Fruit fly (Drosophila melanogaster) whole organism, embryonic: ENCODE results near the gene CG33111.

Experiments
- Atf-2 ChIP-seq: fragments of 200-800 bp; sonication (Bioruptor generic); optimal IDR thresholded peaks from 2 replicates; lab custom pipeline; 2016; ENCODE audit warnings: missing biosample characterization, missing genetic modification characterization
- Bdp1 ChIP-seq: fragments of 200-800 bp; sonication (Bioruptor generic); optimal IDR thresholded peaks from 3 replicates; lab custom pipeline; 2016; ENCODE audit warnings: missing biosample characterization, missing genetic modification characterization
- CG10462 ChIP-seq: fragments of 200-800 bp; sonication (Bioruptor generic); optimal IDR thresholded peaks from 2 replicates; lab custom pipeline; 2016; ENCODE audit warnings: missing biosample characterization, missing genetic modification characterization
- CG11456 ChIP-seq: fragments of 200-800 bp; sonication (Bioruptor generic); IDR thresholded peaks from 3 replicates; pipeline ENCODE4 v1.3.6; 2022; ENCODE audit warnings: missing biosample characterization, missing genetic modification characterization
- CG11560 ChIP-seq: fragments of 200-800 bp; sonication (Bioruptor generic); IDR thresholded peaks from 3 replicates; pipeline ENCODE4 v1.3.6; 2022; ENCODE audit warnings: missing biosample characterization, missing genetic modification characterization
- CG12155 ChIP-seq: fragments of 200-800 bp; sonication (Bioruptor generic); optimal IDR thresholded peaks from 3 replicates; lab custom pipeline; 2016; ENCODE audit warnings: missing biosample characterization, missing genetic modification characterization
- CG12236 ChIP-seq: fragments of 200-800 bp; sonication (Bioruptor generic); optimal IDR thresholded peaks from 2 replicates; lab custom pipeline; 2016; ENCODE audit warnings: missing biosample characterization, missing genetic modification characterization
- CG12391 ChIP-seq: fragments of 200-800 bp; sonication (Bioruptor generic); optimal IDR thresholded peaks from 3 replicates; lab custom pipeline; 2018; ENCODE audit warnings: missing biosample characterization, mild to moderate bottlenecking, missing genetic modification characterization, moderate library complexity
- CG13775 ChIP-seq: fragments of 200-800 bp; sonication (Bioruptor generic); optimal IDR thresholded peaks from 3 replicates; lab custom pipeline; 2017; ENCODE audit warnings: missing biosample characterization, mild to moderate bottlenecking, missing genetic modification characterization
- CG14441 ChIP-seq: fragments of 200-800 bp; sonication (Bioruptor generic); IDR thresholded peaks from 2 replicates; pipeline ENCODE4 v1.3.6; 2022; ENCODE audit warnings: missing biosample characterization, missing genetic modification characterization
- CG16813 ChIP-seq: fragments of 200-800 bp; sonication (Bioruptor generic); IDR thresholded peaks from 3 replicates; pipeline ENCODE4 v1.3.6; 2022; ENCODE audit warnings: missing biosample characterization, missing genetic modification characterization; ENCODE audit not compliant: partially characterized antibody
- CG17612 ChIP-seq: fragments of 200-800 bp; sonication (Bioruptor generic); IDR thresholded peaks from 2 replicates; pipeline ENCODE4 v1.3.6; 2022; ENCODE audit warnings: missing biosample characterization, missing genetic modification characterization
- CG17829 ChIP-seq: fragments of 200-800 bp; optimal IDR thresholded peaks from 2 replicates; lab custom pipeline; 2019; ENCODE audit warnings: missing biosample characterization, mild to moderate bottlenecking, missing genetic modification characterization, moderate library complexity
- CG18262 ChIP-seq: fragments of 200-800 bp; optimal IDR thresholded peaks from 3 replicates; lab custom pipeline; 2019; ENCODE audit warnings: missing biosample characterization, mild to moderate bottlenecking, missing genetic modification characterization, moderate library complexity
- CG1832 ChIP-seq: fragments of 200-800 bp; sonication (Bioruptor generic); optimal IDR thresholded peaks from 2 replicates; lab custom pipeline; 2017; ENCODE audit warnings: missing biosample characterization, mild to moderate bottlenecking, missing genetic modification characterization, inconsistent platforms
- CG34422 ChIP-seq: fragments of 200-800 bp; sonication (Bioruptor generic); IDR thresholded peaks from 3 replicates; pipeline ENCODE4 v1.3.6; 2022; ENCODE audit warnings: missing biosample characterization, missing genetic modification characterization
- CG4282 ChIP-seq: fragments of 200-800 bp; sonication (Bioruptor generic); optimal IDR thresholded peaks from 2 replicates; lab custom pipeline; 2016; ENCODE audit warnings: missing biosample characterization, missing genetic modification characterization
- CG4360 ChIP-seq: fragments of 200-800 bp; sonication (Bioruptor generic); IDR thresholded peaks from 2 replicates; pipeline ENCODE4 v1.3.6; 2022; ENCODE audit warnings: missing biosample characterization, missing genetic modification characterization
- CG7963 ChIP-seq: fragments of 200-800 bp; sonication (Bioruptor generic); IDR thresholded peaks from 3 replicates; pipeline ENCODE4 v1.3.6; 2022; ENCODE audit warnings: missing biosample characterization, missing genetic modification characterization; ENCODE audit not compliant: partially characterized antibody
- CG8359 ChIP-seq: fragments of 200-800 bp; sonication (Bioruptor generic); optimal IDR thresholded peaks from 2 replicates; lab custom pipeline; 2017; ENCODE audit warnings: missing biosample characterization, mild to moderate bottlenecking, missing genetic modification characterization, borderline replicate concordance
- CG8478 ChIP-seq: fragments of >200 bp; optimal IDR thresholded peaks from 2 replicates; lab custom pipeline; 2018
- CG9437 ChIP-seq: fragments of 200-800 bp; sonication (Bioruptor generic); optimal IDR thresholded peaks from 2 replicates; lab custom pipeline; 2018; ENCODE audit warnings: missing biosample characterization, mild to moderate bottlenecking, missing genetic modification characterization
- CG9797 ChIP-seq: fragments of 200-800 bp; sonication (Bioruptor generic); optimal IDR thresholded peaks from 3 replicates; lab custom pipeline; 2018; ENCODE audit warnings: missing biosample characterization, mild to moderate bottlenecking, missing genetic modification characterization
- CG9876 ChIP-seq: fragments of 200-800 bp; sonication (Bioruptor generic); optimal IDR thresholded peaks from 2 replicates; lab custom pipeline; 2016; ENCODE audit warnings: missing biosample characterization, missing genetic modification characterization
- Camta ChIP-seq: fragments of 200-800 bp; sonication (Bioruptor generic); optimal IDR thresholded peaks from 2 replicates; lab custom pipeline; 2016; ENCODE audit warnings: missing biosample characterization, missing genetic modification characterization
- Dp ChIP-seq: fragments of 200-800 bp; sonication (Bioruptor generic); optimal IDR thresholded peaks from 2 replicates; lab custom pipeline; 2018; ENCODE audit warnings: missing biosample characterization, mild to moderate bottlenecking, missing genetic modification characterization, moderate library complexity
- Hmx ChIP-seq: fragments of 200-800 bp; sonication (Bioruptor generic); optimal IDR thresholded peaks from 2 replicates; lab custom pipeline; 2016; ENCODE audit warnings: missing biosample characterization, missing genetic modification characterization
- MTF-1 ChIP-seq: fragments of 200-800 bp; sonication (Bioruptor generic); optimal IDR thresholded peaks from 2 replicates; lab custom pipeline; 2018; ENCODE audit warnings: missing biosample characterization, mild to moderate bottlenecking, missing genetic modification characterization, borderline replicate concordance
- Nf-YC ChIP-seq: fragments of 200-800 bp; optimal IDR thresholded peaks from 3 replicates; lab custom pipeline; 2019; ENCODE audit warnings: missing biosample characterization, mild to moderate bottlenecking, missing genetic modification characterization, moderate library complexity
- Pdp1 ChIP-seq, 2 experiments: fragments of 200-800 bp; sonication (Bioruptor generic); optimal IDR thresholded peaks; 3 replicates each; lab custom pipeline; 2016; ENCODE audit warnings: missing biosample characterization in 2 of 2, missing genetic modification characterization in 2 of 2, mild to moderate bottlenecking in 1 of 2, moderate library complexity in 1 of 2
- amos ChIP-seq: fragments of 200-800 bp; sonication (Bioruptor generic); IDR thresholded peaks from 2 replicates; pipeline ENCODE4 v1.3.6; 2022; ENCODE audit warnings: missing biosample characterization, missing genetic modification characterization; ENCODE audit not compliant: partially characterized antibody
- bsh ChIP-seq, 2 experiments: fragments of 200-800 bp; sonication (Bioruptor generic); optimal IDR thresholded peaks; 2 replicates each; lab custom pipeline; 2017 to 2018; ENCODE audit warnings: mild to moderate bottlenecking in 2 of 2, missing biosample characterization in 2 of 2, missing genetic modification characterization in 2 of 2, moderate library complexity in 1 of 2
- btn ChIP-seq: fragments of 200-800 bp; sonication (Bioruptor generic); optimal IDR thresholded peaks from 2 replicates; lab custom pipeline; 2016; ENCODE audit warnings: missing biosample characterization, missing genetic modification characterization
- chm ChIP-seq: fragments of 200-800 bp; sonication (Bioruptor generic); IDR thresholded peaks from 2 replicates; pipeline ENCODE4 v1.3.6; 2022; ENCODE audit warnings: missing biosample characterization, missing genetic modification characterization
- danr ChIP-seq: fragments of 200-800 bp; sonication (Bioruptor generic); IDR thresholded peaks from 2 replicates; pipeline ENCODE4 v1.3.6; 2022; ENCODE audit warnings: missing biosample characterization, missing genetic modification characterization
- exex ChIP-seq: fragments of 200-800 bp; sonication (Bioruptor generic); optimal IDR thresholded peaks from 4 replicates; lab custom pipeline; 2018; ENCODE audit warnings: missing biosample characterization, mild to moderate bottlenecking, missing genetic modification characterization, moderate library complexity
- gt ChIP-seq: fragments of 200-800 bp; sonication (Bioruptor generic); IDR thresholded peaks from 2 replicates; pipeline ENCODE4 v1.3.6; 2022; ENCODE audit warnings: missing biosample characterization, missing genetic modification characterization
- nerfin-1 ChIP-seq: fragments of 200-800 bp; sonication (Bioruptor generic); optimal IDR thresholded peaks from 3 replicates; lab custom pipeline; 2019; ENCODE audit warnings: missing biosample characterization, mild to moderate bottlenecking, missing genetic modification characterization, moderate library complexity
- nmo ChIP-seq: fragments of 200-800 bp; sonication (Bioruptor generic); optimal IDR thresholded peaks from 2 replicates; lab custom pipeline; 2018; ENCODE audit warnings: missing biosample characterization, mild to moderate bottlenecking, missing genetic modification characterization, moderate library complexity
- nom ChIP-seq: fragments of 200-800 bp; sonication (Bioruptor generic); optimal IDR thresholded peaks from 2 replicates; lab custom pipeline; 2017; ENCODE audit warnings: missing biosample characterization, missing genetic modification characterization, mild to moderate bottlenecking, moderate library complexity, missing genetic modification reagents
- oc ChIP-seq: fragments of 200-800 bp; sonication (Bioruptor generic); optimal IDR thresholded peaks from 2 replicates; lab custom pipeline; 2018; ENCODE audit warnings: missing biosample characterization, mild to moderate bottlenecking, missing genetic modification characterization, moderate library complexity
- pum ChIP-seq: fragments of 200-800 bp; sonication (Bioruptor generic); optimal IDR thresholded peaks from 2 replicates; lab custom pipeline; 2016; ENCODE audit warnings: missing biosample characterization, missing genetic modification characterization
- sd ChIP-seq: fragments of 200-800 bp; sonication (Bioruptor generic); optimal IDR thresholded peaks from 3 replicates; lab custom pipeline; 2018; ENCODE audit warnings: missing biosample characterization, mild to moderate bottlenecking, missing genetic modification characterization, moderate library complexity
- sima ChIP-seq: fragments of 200-800 bp; sonication (Bioruptor generic); optimal IDR thresholded peaks from 2 replicates; lab custom pipeline; 2016; ENCODE audit warnings: missing biosample characterization, missing genetic modification characterization
- stwl ChIP-seq: fragments of 200-800 bp; sonication (Bioruptor generic); optimal IDR thresholded peaks from 3 replicates; lab custom pipeline; 2018; ENCODE audit warnings: missing biosample characterization, mild to moderate bottlenecking, missing genetic modification characterization, moderate library complexity
- tin ChIP-seq: fragments of 200-800 bp; sonication (Bioruptor generic); optimal IDR thresholded peaks from 3 replicates; lab custom pipeline; 2016; ENCODE audit warnings: missing biosample characterization, missing genetic modification characterization
- tll ChIP-seq, 2 experiments: fragments of 200-800 bp in 1 of 2; fragments of >200 bp in 1 of 2; sonication (Bioruptor generic) in 1 of 2; optimal IDR thresholded peaks; 2 replicates each; lab custom pipeline; 2017 to 2019; ENCODE audit warnings: missing biosample characterization in 2 of 2, missing genetic modification characterization in 2 of 2, mild to moderate bottlenecking in 1 of 2, moderate library complexity in 1 of 2
- wek ChIP-seq: fragments of 200-800 bp; sonication (Bioruptor generic); optimal IDR thresholded peaks from 3 replicates; lab custom pipeline; 2018; ENCODE audit warnings: missing biosample characterization, mild to moderate bottlenecking, missing genetic modification characterization, moderate library complexity
- zf30C ChIP-seq: fragments of 200-800 bp; sonication (Bioruptor generic); optimal IDR thresholded peaks from 3 replicates; lab custom pipeline; 2018; ENCODE audit warnings: missing biosample characterization, mild to moderate bottlenecking, missing genetic modification characterization

Gene CG33111

DNA sequence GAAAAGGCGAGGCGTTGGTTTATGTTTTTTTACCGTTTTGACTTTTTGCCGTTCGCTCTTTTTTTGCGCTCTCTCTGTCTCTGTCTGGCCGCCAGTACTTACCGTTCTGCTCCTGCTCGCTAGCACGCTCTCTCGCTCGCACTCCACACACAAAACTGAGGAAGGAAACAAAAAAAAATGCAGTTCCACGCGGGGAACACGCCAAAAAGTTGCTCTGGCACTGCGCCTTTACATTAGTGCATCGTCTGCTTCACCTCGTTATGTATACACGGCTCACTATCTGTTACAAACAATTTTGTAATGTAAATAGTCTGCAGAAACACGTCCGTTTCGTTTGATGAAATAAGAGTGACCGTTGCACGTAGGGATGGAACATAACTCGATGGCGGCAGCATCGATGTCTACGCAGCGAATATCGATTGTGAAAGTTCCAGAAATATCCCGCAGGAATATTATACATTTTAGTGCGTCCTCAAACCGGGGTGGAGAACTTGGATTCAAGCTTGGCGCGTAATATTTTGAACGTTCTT is at the start of gene CG33111, which contains the start of gene eIF4G2 (continued):
- TF ChIP-seq tll (GFP tag; optimal IDR thresholded peaks at IDR 0.05; lab: Kevin White, UChicago), result peak; percentile 79 to 97
- 0 out of 2 replicates have a peak, but pooled peaks have one; percentile 12 for TF ChIP-seq CG4360 (GFP tag; lab: Robert Waterston, UW)
- TF ChIP-seq CG8359, result no peak
- peak; percentile 53 for TF ChIP-seq nmo (GFP tag; lab: Kevin White, UChicago)
- no peak for TF ChIP-seq Hmx
- no peak for TF ChIP-seq CG13775 (GFP tag; lab: Kevin White, UChicago)
- TF ChIP-seq CG16813 (GFP tag; lab: Robert Waterston, UW), result peak; percentile 85
- no peak for TF ChIP-seq oc (tag; lab: Kevin White, UChicago)
- peak; percentile 29 for TF ChIP-seq CG9876
- no peak for TF ChIP-seq gt (GFP tag; lab: Robert Waterston, UW)
- TF ChIP-seq amos, result peak; percentile 93
- TF ChIP-seq Nf-YC, result peak; percentile 58
- no peak for TF ChIP-seq CG12236 (GFP tag; lab: Kevin White, UChicago)
- no peak for TF ChIP-seq CG4282 (GFP tag; lab: Kevin White, UChicago)
- no peak for TF ChIP-seq danr
- TF ChIP-seq Camta (GFP tag; lab: Kevin White, UChicago), result peak; percentile 22
- peak; percentile 69; the same call in 2 of the 3 replicates for TF ChIP-seq CG11560 (tag; lab: Robert Waterston, UW)
- TF ChIP-seq CG17612, result no peak
- no peak for TF ChIP-seq sima
- TF ChIP-seq nerfin-1 (tag; lab: Kevin White, UChicago), result peak; percentile 38
- peak; percentile 45 for TF ChIP-seq stwl
- TF ChIP-seq nom (GFP tag; lab: Kevin White, UChicago), result peak; percentile 67
- no peak for TF ChIP-seq btn (GFP tag; lab: Kevin White, UChicago)
- TF ChIP-seq CG9797 (GFP tag; lab: Kevin White, UChicago), result peak; percentile 97
- TF ChIP-seq CG1832, result peak; percentile 92
- TF ChIP-seq tin (GFP tag; lab: Kevin White, UChicago), result no peak
- TF ChIP-seq CG11456, result peak; percentile 35; the same call in 1 of the 3 replicates
- TF ChIP-seq exex (tag; lab: Kevin White, UChicago), result no peak
- peak; percentile 50 for TF ChIP-seq CG12391
- TF ChIP-seq CG7963 (GFP tag; lab: Robert Waterston, UW), result peak; percentile 65; the same call in 2 of the 3 replicates
- TF ChIP-seq sd, result peak; percentile 71
- no peak for TF ChIP-seq Atf-2 (GFP tag; lab: Kevin White, UChicago)
- peak; percentile 4 to 66 for TF ChIP-seq bsh (GFP tag; optimal IDR thresholded peaks at IDR 0.05; lab: Kevin White, UChicago)
- no peak for TF ChIP-seq CG18262 (tag; lab: Kevin White, UChicago)
- no peak for TF ChIP-seq zf30C (GFP tag; lab: Kevin White, UChicago)
- TF ChIP-seq wek (GFP tag; lab: Kevin White, UChicago), result peak; percentile 32
- peak; percentile 7 for TF ChIP-seq MTF-1 (GFP tag; lab: Kevin White, UChicago)
- no peak for TF ChIP-seq CG10462
- TF ChIP-seq CG34422 (GFP tag; lab: Robert Waterston, UW), result peak; percentile 30; the same call in 1 of the 3 replicates
- peak; percentile 95 for TF ChIP-seq Dp (GFP tag; lab: Kevin White, UChicago)
- 0 out of 2 replicates have a peak, but pooled peaks have one; percentile 20 for TF ChIP-seq CG14441
- TF ChIP-seq CG8478 (lab: Kevin White, UChicago), result peak; percentile 85
- TF ChIP-seq Pdp1 (GFP tag; optimal IDR thresholded peaks at IDR 0.05; lab: Kevin White, UChicago), result peak; percentile 12 to 75
- no peak for TF ChIP-seq CG9437 (GFP tag; lab: Kevin White, UChicago)
- peak; percentile 18 for TF ChIP-seq pum (GFP tag; lab: Kevin White, UChicago)
- TF ChIP-seq CG17829 (tag; lab: Kevin White, UChicago), result peak; percentile 54
- TF ChIP-seq CG12155 (GFP tag; lab: Kevin White, UChicago), result peak; percentile 51
- peak; percentile 14 for TF ChIP-seq Bdp1 (GFP tag; lab: Kevin White, UChicago)
- peak; percentile 78 for TF ChIP-seq chm (GFP tag; lab: Robert Waterston, UW)
